Fruit fly (Drosophila melanogaster) Kc167 (cell line): Measurements from ENCODE around the gene Cngl.

Experiments used
- Myc ChIP-seq: fragments of >200 bp; optimal IDR thresholded peaks from 2 replicates; lab custom pipeline; 2017; ENCODE audit warnings: missing external identifiers
- Sin3A ChIP-seq: fragments of >200 bp; optimal IDR thresholded peaks from 2 replicates; lab custom pipeline; 2018; ENCODE audit warnings: missing external identifiers
- h ChIP-seq: fragments of >200 bp; optimal IDR thresholded peaks from 3 replicates; lab custom pipeline; 2018; ENCODE audit warnings: missing external identifiers
- insv ChIP-seq: fragments of >200 bp; optimal IDR thresholded peaks from 3 replicates; lab custom pipeline; 2018; ENCODE audit warnings: missing external identifiers
- psq ChIP-seq: fragments of >200 bp; optimal IDR thresholded peaks from 2 replicates; lab custom pipeline; 2017; ENCODE audit warnings: missing external identifiers
- ttk ChIP-seq: sonication (Bioruptor generic); optimal IDR thresholded peaks from 2 replicates; lab custom pipeline; 2017; ENCODE audit warnings: missing external identifiers

- no peak for TF ChIP-seq psq (lab: Kevin White, UChicago)
- TF ChIP-seq insv (lab: Kevin White, UChicago): no peak
- TF ChIP-seq h (lab: Kevin White, UChicago): no peak
- no peak for TF ChIP-seq Sin3A (lab: Kevin White, UChicago)
- TF ChIP-seq Myc (lab: Kevin White, UChicago): no peak
- no peak for TF ChIP-seq ttk (lab: Kevin White, UChicago)
Observed at dm6 chrX:15363649-15364048, 77.4 kb downstream of the Cngl start.
